Fruit fly (Drosophila melanogaster) whole organism, embryonic: ENCODE measurements around the gene CG31267.

Source experiments
- CG10321 ChIP-seq: fragments of 200-800 bp; sonication (Bioruptor generic); IDR thresholded peaks from 2 replicates; pipeline ENCODE4 v1.3.6; 2022; ENCODE audit warnings: missing biosample characterization, missing genetic modification characterization
- CG10366 ChIP-seq: fragments of 200-800 bp; sonication (Bioruptor generic); IDR thresholded peaks from 2 replicates; pipeline ENCODE4 v1.3.6; 2022; ENCODE audit warnings: missing biosample characterization, missing genetic modification characterization
- CG11085 ChIP-seq: fragments of 200-800 bp; sonication (Bioruptor generic); IDR thresholded peaks from 2 replicates; pipeline ENCODE4 v1.3.6; 2022; ENCODE audit warnings: missing biosample characterization, missing genetic modification characterization
- CG14014 ChIP-seq: fragments of 200-800 bp; sonication (Bioruptor generic); IDR thresholded peaks from 2 replicates; pipeline ENCODE4 v1.3.6; 2022; ENCODE audit warnings: missing biosample characterization, missing genetic modification characterization
- CG17361 ChIP-seq: fragments of 200-800 bp; sonication (Bioruptor generic); IDR thresholded peaks from 3 replicates; pipeline ENCODE4 v1.3.6; 2022; ENCODE audit warnings: missing biosample characterization, missing genetic modification characterization
- CG17385 ChIP-seq: fragments of 200-800 bp; sonication (Bioruptor generic); optimal IDR thresholded peaks from 3 replicates; lab custom pipeline; 2018; ENCODE audit warnings: missing biosample characterization, mild to moderate bottlenecking, missing genetic modification characterization
- CG18262 ChIP-seq: fragments of 200-800 bp; optimal IDR thresholded peaks from 3 replicates; lab custom pipeline; 2019; ENCODE audit warnings: missing biosample characterization, mild to moderate bottlenecking, missing genetic modification characterization, moderate library complexity
- CG31441 ChIP-seq: fragments of 200-800 bp; sonication (Bioruptor generic); IDR thresholded peaks from 2 replicates; pipeline ENCODE4 v1.3.6; 2022; ENCODE audit warnings: missing biosample characterization, missing genetic modification characterization
- CG4617 ChIP-seq: fragments of 200-800 bp; sonication (Bioruptor generic); optimal IDR thresholded peaks from 3 replicates; lab custom pipeline; 2016; ENCODE audit warnings: missing biosample characterization, missing genetic modification characterization, borderline replicate concordance
- CG6254 ChIP-seq: fragments of 200-800 bp; sonication (Bioruptor generic); optimal IDR thresholded peaks from 3 replicates; lab custom pipeline; 2017; ENCODE audit warnings: mild to moderate bottlenecking, missing biosample characterization, missing genetic modification reagents, missing genetic modification characterization
- CG6654 ChIP-seq: fragments of 200-800 bp; sonication (Bioruptor generic); optimal IDR thresholded peaks from 2 replicates; lab custom pipeline; 2017; ENCODE audit warnings: missing biosample characterization, mild to moderate bottlenecking, missing genetic modification characterization
- CG6854 ChIP-seq: fragments of 200-800 bp; sonication (Bioruptor generic); optimal IDR thresholded peaks from 3 replicates; lab custom pipeline; 2017; ENCODE audit warnings: missing biosample characterization, mild to moderate bottlenecking, missing genetic modification characterization
- CG8281 ChIP-seq: fragments of 200-800 bp; sonication (Bioruptor generic); optimal IDR thresholded peaks from 2 replicates; lab custom pipeline; 2018; ENCODE audit warnings: missing biosample characterization, mild to moderate bottlenecking, missing genetic modification characterization, moderate library complexity
- CG9609 ChIP-seq: fragments of 200-800 bp; sonication (Bioruptor generic); optimal IDR thresholded peaks from 3 replicates; lab custom pipeline; 2016; ENCODE audit warnings: missing biosample characterization, missing genetic modification characterization
- CHES-1-like ChIP-seq: fragments of 200-800 bp; sonication (Bioruptor generic); optimal IDR thresholded peaks from 2 replicates; lab custom pipeline; 2016; ENCODE audit warnings: missing biosample characterization, missing genetic modification characterization
- D ChIP-seq, 2 experiments: fragments of 200-800 bp in 1 of 2; fragments of >200 bp in 1 of 2; sonication (Bioruptor generic) in 1 of 2; optimal IDR thresholded peaks; 2 replicates in 1 of 2; 3 replicates in 1 of 2; lab custom pipeline; 2017; ENCODE audit warnings: mild to moderate bottlenecking in 1 of 2, missing biosample characterization in 1 of 2, missing genetic modification characterization in 1 of 2, missing genetic modification reagents in 1 of 2
- Deaf1 ChIP-seq: fragments of 200-800 bp; optimal IDR thresholded peaks from 3 replicates; lab custom pipeline; 2019; ENCODE audit warnings: missing biosample characterization, mild to moderate bottlenecking, missing genetic modification characterization, moderate library complexity
- Dll ChIP-seq: fragments of 200-800 bp; sonication (Bioruptor generic); IDR thresholded peaks from 4 replicates; pipeline ENCODE4 v1.3.6; 2022; ENCODE audit warnings: missing biosample characterization, missing genetic modification characterization; ENCODE audit not compliant: partially characterized antibody
- Ets97D ChIP-seq: fragments of 200-800 bp; sonication (Bioruptor generic); optimal IDR thresholded peaks from 3 replicates; lab custom pipeline; 2016; ENCODE audit warnings: missing biosample characterization, missing genetic modification characterization
- GATAe ChIP-seq: fragments of 200-800 bp; sonication (Bioruptor generic); conservative IDR thresholded peaks from 2 replicates; pipeline ENCODE4 v1.3.6; 2022; ENCODE audit warnings: missing biosample characterization, missing genetic modification characterization
- Hr39 ChIP-seq: fragments of >200 bp; optimal IDR thresholded peaks from 2 replicates; lab custom pipeline; 2017
- Hr51 ChIP-seq, 2 experiments: fragments of 200-800 bp; sonication (Bioruptor generic); optimal IDR thresholded peaks; 2 replicates in 1 of 2; 3 replicates in 1 of 2; lab custom pipeline; 2016 to 2018; ENCODE audit warnings: missing biosample characterization in 2 of 2, missing genetic modification characterization in 2 of 2, mild to moderate bottlenecking in 1 of 2, moderate library complexity in 1 of 2
- Hsf ChIP-seq: fragments of 200-800 bp; sonication (Bioruptor generic); optimal IDR thresholded peaks from 3 replicates; lab custom pipeline; 2016; ENCODE audit warnings: missing biosample characterization, missing genetic modification characterization
- MBD-R2 ChIP-seq: fragments of 200-800 bp; sonication (Bioruptor generic); IDR thresholded peaks from 2 replicates; pipeline ENCODE4 v1.3.6; 2022; ENCODE audit warnings: missing biosample characterization, missing genetic modification characterization
- Med ChIP-seq: fragments of 200-800 bp; sonication (Bioruptor generic); peaks from one replicate; lab custom pipeline; 2016; ENCODE audit warnings: missing biosample characterization, missing genetic modification characterization, mild to moderate bottlenecking, inconsistent platforms, moderate library complexity
- Stat92E ChIP-seq, 3 experiments: fragments of >200 bp in 2 of 3; fragments of 200-800 bp in 1 of 3; sonication (Bioruptor generic) in 1 of 3; optimal IDR thresholded peaks; 2 replicates each; lab custom pipeline; 2017 to 2019; ENCODE audit warnings: missing biosample characterization in 3 of 3, missing genetic modification characterization in 3 of 3, mild to moderate bottlenecking in 1 of 3, moderate library complexity in 1 of 3
- ase ChIP-seq: fragments of 200-800 bp; sonication (Bioruptor generic); IDR thresholded peaks from 3 replicates; pipeline ENCODE4 v1.3.6; 2022; ENCODE audit warnings: missing biosample characterization, missing genetic modification characterization
- chinmo ChIP-seq: fragments of 200-800 bp; sonication (Bioruptor generic); IDR thresholded peaks from 4 replicates; pipeline ENCODE4 v1.3.6; 2022; ENCODE audit warnings: missing biosample characterization, missing genetic modification characterization; ENCODE audit not compliant: partially characterized antibody
- crol ChIP-seq: fragments of 200-800 bp; sonication (Bioruptor generic); IDR thresholded peaks from 2 replicates; pipeline ENCODE4 v1.3.6; 2022; ENCODE audit warnings: missing biosample characterization, missing genetic modification characterization
- dmrt99B ChIP-seq: fragments of 200-800 bp; sonication (Bioruptor generic); optimal IDR thresholded peaks from 2 replicates; lab custom pipeline; 2018; ENCODE audit warnings: missing biosample characterization, mild to moderate bottlenecking, missing genetic modification characterization, moderate library complexity
- fd3F ChIP-seq: fragments of 200-800 bp; sonication (Bioruptor generic); optimal IDR thresholded peaks from 2 replicates; lab custom pipeline; 2018; ENCODE audit warnings: missing biosample characterization, mild to moderate bottlenecking, missing genetic modification characterization, moderate library complexity
- fd96Cb ChIP-seq: fragments of 200-800 bp; sonication (Bioruptor generic); optimal IDR thresholded peaks from 2 replicates; lab custom pipeline; 2018; ENCODE audit warnings: missing biosample characterization, mild to moderate bottlenecking, missing genetic modification characterization, moderate library complexity
- gce ChIP-seq: fragments of 200-800 bp; sonication (Bioruptor generic); IDR thresholded peaks from 3 replicates; pipeline ENCODE4 v1.3.6; 2022; ENCODE audit warnings: missing biosample characterization, missing genetic modification characterization
- gsb ChIP-seq: fragments of 200-800 bp; sonication (Bioruptor generic); IDR thresholded peaks from 2 replicates; pipeline ENCODE4 v1.3.6; 2022; ENCODE audit warnings: missing biosample characterization, missing genetic modification characterization
- ham ChIP-seq: fragments of 200-800 bp; sonication (Bioruptor generic); IDR thresholded peaks from 2 replicates; pipeline ENCODE4 v1.3.6; 2022; ENCODE audit warnings: missing biosample characterization, missing genetic modification characterization
- hkb ChIP-seq, 2 experiments: fragments of 200-800 bp in 1 of 2; fragments of >200 bp in 1 of 2; sonication (Bioruptor generic) in 1 of 2; IDR thresholded peaks in 1 of 2; optimal IDR thresholded peaks in 1 of 2; 2 replicates each; pipeline versions ENCODE4 v1.3.6 to Lab custom; 2017 to 2022; ENCODE audit warnings: missing biosample characterization in 1 of 2, missing genetic modification characterization in 1 of 2
- lab ChIP-seq: fragments of 200-800 bp; sonication (Bioruptor generic); optimal IDR thresholded peaks from 3 replicates; lab custom pipeline; 2017; ENCODE audit warnings: missing biosample characterization, missing genetic modification characterization, mild to moderate bottlenecking, moderate library complexity, missing genetic modification reagents
- sens ChIP-seq: fragments of 200-800 bp; sonication (Bioruptor generic); peaks from one replicate; lab custom pipeline; 2016; ENCODE audit warnings: missing biosample characterization, missing genetic modification characterization
- sens-2 ChIP-seq: fragments of 200-800 bp; sonication (Bioruptor generic); IDR thresholded peaks from 2 replicates; pipeline ENCODE4 v1.3.6; 2022; ENCODE audit warnings: missing biosample characterization, missing genetic modification characterization
- tgo ChIP-seq: fragments of 200-800 bp; sonication (Bioruptor generic); IDR thresholded peaks from 3 replicates; pipeline ENCODE4 v1.3.6; 2022; ENCODE audit warnings: missing biosample characterization, missing genetic modification characterization
- tio ChIP-seq: fragments of 200-800 bp; sonication (Bioruptor generic); optimal IDR thresholded peaks from 2 replicates; lab custom pipeline; 2017; ENCODE audit warnings: missing biosample characterization, missing genetic modification characterization, inconsistent platforms
- trh ChIP-seq: fragments of 200-800 bp; sonication (Bioruptor generic); optimal IDR thresholded peaks from 2 replicates; lab custom pipeline; 2016; ENCODE audit warnings: missing biosample characterization, missing genetic modification characterization
- zfh1 ChIP-seq: fragments of 200-800 bp; sonication (Bioruptor generic); IDR thresholded peaks from 3 replicates; pipeline ENCODE4 v1.3.6; 2022; ENCODE audit warnings: missing biosample characterization, missing genetic modification characterization

The CG31267 gene

dm6 chr3R:17118917-17119378, 15.0 kb upstream of the CG31267 start (continued):
- no peak for TF ChIP-seq CG4617 (GFP tag; lab: Kevin White, UChicago)
- no peak for TF ChIP-seq ase
- 0 out of 3 replicates have a peak, but pooled peaks have one; percentile 27 for TF ChIP-seq gce
- peak; percentile 29; the same call in 1 of the 2 replicates for TF ChIP-seq MBD-R2 (GFP tag; lab: Robert Waterston, UW)
- TF ChIP-seq CG6854 (GFP tag; lab: Kevin White, UChicago): peak; percentile 11
- TF ChIP-seq CG6254: no peak
- TF ChIP-seq Med (GFP tag; lab: Kevin White, UChicago): peak; percentile 90
- TF ChIP-seq fd96Cb (tag; lab: Kevin White, UChicago): no peak
- 0 out of 2 replicates have a peak, but pooled peaks have one; percentile 22 for TF ChIP-seq CG11085
- TF ChIP-seq tio (GFP tag; lab: Kevin White, UChicago): no peak
- TF ChIP-seq Hsf (GFP tag; lab: Kevin White, UChicago): no peak
- TF ChIP-seq D (optimal IDR thresholded peaks at IDR 0.05; lab: Kevin White, UChicago): no peak
- TF ChIP-seq D (GFP tag; optimal IDR thresholded peaks at IDR 0.05; lab: Kevin White, UChicago): no peak
- TF ChIP-seq trh (GFP tag; lab: Kevin White, UChicago): no peak
- TF ChIP-seq CG8281 (tag; lab: Kevin White, UChicago): no peak

dm6 chr3R:17120165-17120564, 13.8 kb upstream of the CG31267 start, which contains the start of gene CG34278:
TSS of gene CG34278 (plus strand) at chr3R:17120465.
- no peak for TF ChIP-seq Deaf1
- peak; percentile 12 for TF ChIP-seq sens (GFP tag; lab: Kevin White, UChicago)
- TF ChIP-seq, all 482 proteins: peak for 1

- no peak for TF ChIP-seq CG10366 (GFP tag; lab: Robert Waterston, UW)
- TF ChIP-seq lab (GFP tag; lab: Kevin White, UChicago): peak; percentile 14
Measured at dm6 chr3R:17121277-17121676, 12.7 kb upstream of the CG31267 start, which contains the start of gene CG42779. TSS of gene CG42779 (plus strand) at chr3R:17121577.

- TF ChIP-seq Ets97D (GFP tag; lab: Kevin White, UChicago): no peak
- TF ChIP-seq zfh1 (GFP tag; lab: Robert Waterston, UW): no peak
- peak; percentile 91 for TF ChIP-seq crol
- TF ChIP-seq Hr39 (lab: Kevin White, UChicago): no peak
- TF ChIP-seq Hr51 (GFP tag; optimal IDR thresholded peaks at IDR 0.05; lab: Kevin White, UChicago): peak in 1 of 2 experiments; percentile 40
- no peak for TF ChIP-seq Dll (GFP tag; lab: Robert Waterston, UW)
- 0 out of 3 replicates have a peak, but pooled peaks have one; percentile 14 for TF ChIP-seq CG17361 (GFP tag; lab: Robert Waterston, UW)
- no peak for TF ChIP-seq tgo (GFP tag; lab: Robert Waterston, UW)
- no peak for TF ChIP-seq CG17385
- TF ChIP-seq sens (GFP tag; lab: Kevin White, UChicago): peak; percentile 5
- TF ChIP-seq dmrt99B (tag; lab: Kevin White, UChicago): peak; percentile 27
- TF ChIP-seq CG14014: no peak
- no peak for TF ChIP-seq fd3F
- no peak for TF ChIP-seq lab (GFP tag; lab: Kevin White, UChicago)
- TF ChIP-seq CG6654 (GFP tag; lab: Kevin White, UChicago): no peak
- no peak for TF ChIP-seq CG10321 (GFP tag; lab: Robert Waterston, UW)
- no peak for TF ChIP-seq Stat92E (GFP tag; optimal IDR thresholded peaks at IDR 0.05; lab: Kevin White, UChicago)
- no peak for TF ChIP-seq CHES-1-like (GFP tag; lab: Kevin White, UChicago)
- no peak for TF ChIP-seq hkb (optimal IDR thresholded peaks at IDR 0.05; lab: Kevin White, UChicago)
- no peak for TF ChIP-seq hkb (GFP tag; IDR thresholded peaks at IDR 0.05; lab: Robert Waterston, UW)
- no peak for TF ChIP-seq sens-2
- TF ChIP-seq chinmo: peak; percentile 88; the same call in 3 of the 4 replicates
- no peak for TF ChIP-seq CG9609
- TF ChIP-seq ham (GFP tag; lab: Robert Waterston, UW): no peak
- TF ChIP-seq CG31441 (GFP tag; lab: Robert Waterston, UW): 0 out of 2 replicates have a peak, but pooled peaks have one; percentile 37
- no peak for TF ChIP-seq CG18262 (tag; lab: Kevin White, UChicago)
- no peak for TF ChIP-seq GATAe (GFP tag; lab: Robert Waterston, UW)
- no peak for TF ChIP-seq gsb (GFP tag; lab: Robert Waterston, UW)
Measured at dm6 chr3R:17122796-17123504, 11.0 kb upstream of the CG31267 start.
